Worm (Caenorhabditis elegans) whole organism, midembryonic: ENCODE data around the gene F35C5.3.

Experiments used
- flt-1 ChIP-seq: fragments of 200-800 bp; sonication (Bioruptor generic); IDR thresholded peaks from 2 replicates; pipeline ENCODE4 v1.3.6; 2022; ENCODE audit warnings: missing genetic modification characterization, missing compliant biosample characterization
- tab-1 ChIP-seq: fragments of 200-800 bp; sonication (Bioruptor generic); IDR thresholded peaks from 2 replicates; pipeline ENCODE4 v1.3.6; 2022; ENCODE audit warnings: missing genetic modification characterization, missing compliant biosample characterization
- ztf-23 ChIP-seq: fragments of 200-800 bp; sonication (Bioruptor generic); IDR thresholded peaks from 2 replicates; pipeline ENCODE4 v1.3.6; 2022; ENCODE audit warnings: missing genetic modification reagents, missing genetic modification characterization, missing compliant biosample characterization

DNA sequence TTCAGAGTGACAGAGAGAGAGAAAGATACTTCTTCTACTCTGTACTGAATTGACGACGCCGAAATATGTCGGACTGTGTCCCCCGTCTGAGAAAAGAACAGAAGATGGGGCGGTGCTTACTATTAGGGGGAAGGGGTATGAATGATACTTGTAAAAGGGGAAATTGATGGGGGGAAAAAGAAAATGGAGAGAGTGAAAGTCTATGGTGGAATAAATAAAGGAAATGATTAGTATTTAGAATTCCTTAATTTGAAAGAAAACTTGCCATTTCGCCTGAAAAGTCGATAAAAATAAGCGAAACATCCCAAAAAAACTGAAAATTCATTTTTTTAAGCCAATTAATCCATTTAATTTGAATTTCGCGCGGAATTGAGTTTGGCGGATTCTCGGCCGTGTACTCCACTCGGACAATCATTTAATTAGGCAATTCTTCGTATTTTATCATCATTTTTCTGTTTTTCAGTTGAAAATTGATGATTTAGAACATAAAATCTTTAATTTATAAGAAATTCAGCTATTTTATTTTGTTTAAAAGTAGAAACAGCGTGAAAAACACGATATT, 26.0 kb downstream of the F35C5.3 start, which contains the start of gene F35C5.12:
- TF ChIP-seq tab-1 (GFP tag; lab: Robert Waterston, UW) (no peak), ztf-23 (GFP tag; lab: Robert Waterston, UW) (no peak), flt-1 (GFP tag; lab: Robert Waterston, UW) (no peak)
